Fruit fly (Drosophila melanogaster): ENCODE measurements around the gene neo.

Gene neo

DNA sequence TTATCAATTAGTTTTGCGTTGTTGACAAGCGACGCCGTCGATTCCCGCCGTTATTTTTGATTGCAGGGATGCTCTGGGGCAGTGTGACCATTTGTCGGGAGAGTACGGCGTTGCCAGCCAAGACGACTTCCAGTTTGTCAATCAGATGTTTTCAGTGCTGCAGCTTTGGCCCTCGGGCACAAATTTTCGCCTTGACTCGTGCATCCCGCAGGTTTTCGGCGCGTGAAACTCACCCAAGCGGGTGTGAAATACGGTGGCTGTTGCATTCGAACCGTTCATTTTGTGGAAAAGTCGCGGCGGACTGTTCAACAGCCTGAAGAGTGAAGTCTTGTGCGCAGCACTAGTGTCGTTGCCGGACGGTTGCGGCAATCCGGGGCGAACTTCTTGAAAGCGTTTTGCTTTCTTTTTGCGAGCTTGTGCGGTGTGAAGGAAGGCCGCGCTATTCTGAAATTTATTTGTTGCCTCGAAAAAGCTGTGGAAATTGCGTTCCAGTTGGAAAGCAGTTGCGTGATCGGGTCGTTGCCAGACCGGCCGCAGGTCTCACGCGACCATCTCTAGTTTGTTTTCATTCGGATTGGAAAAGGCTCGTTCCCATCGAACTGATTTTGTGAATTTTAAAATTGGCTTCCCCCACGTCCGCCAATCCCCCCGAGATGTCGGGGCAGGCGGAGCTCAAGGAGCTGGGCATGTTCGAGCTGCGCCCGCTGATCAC lies 12.1 kb upstream of the neo start, which contains the start of the genes ca and ncd (continued):
- TF ChIP-seq E2f1 (GFP tag; IDR thresholded peaks at IDR 0.05) (peak; percentile 8; the same call in 1 of the 2 replicates), CG33213 (GFP tag; optimal IDR thresholded peaks at IDR 0.05) (no peak), CG12391 (tag; optimal IDR thresholded peaks at IDR 0.05) (no peak), fd64A (GFP tag; optimal IDR thresholded peaks at IDR 0.05) (no peak), CG12659 (GFP tag; optimal IDR thresholded peaks at IDR 0.05) (peak; percentile 21), gfzf (GFP tag; optimal IDR thresholded peaks at IDR 0.05) (peak; percentile 59), inv (GFP tag; IDR thresholded peaks at IDR 0.05; ENCODE audit: partially characterized antibody) (peak; percentile 70), CG18764 (GFP tag; optimal IDR thresholded peaks at IDR 0.05) (no peak), salm (tag; optimal IDR thresholded peaks at IDR 0.05) (no peak), CG17912 (GFP tag; optimal IDR thresholded peaks at IDR 0.05) (no peak), Elba2 (GFP tag; optimal IDR thresholded peaks at IDR 0.05) (peak; percentile 82), CG9215 (GFP tag; IDR thresholded peaks at IDR 0.05) (peak; percentile 80), amos (GFP tag; IDR thresholded peaks at IDR 0.05; ENCODE audit: partially characterized antibody) (peak; percentile 80)

DNA sequence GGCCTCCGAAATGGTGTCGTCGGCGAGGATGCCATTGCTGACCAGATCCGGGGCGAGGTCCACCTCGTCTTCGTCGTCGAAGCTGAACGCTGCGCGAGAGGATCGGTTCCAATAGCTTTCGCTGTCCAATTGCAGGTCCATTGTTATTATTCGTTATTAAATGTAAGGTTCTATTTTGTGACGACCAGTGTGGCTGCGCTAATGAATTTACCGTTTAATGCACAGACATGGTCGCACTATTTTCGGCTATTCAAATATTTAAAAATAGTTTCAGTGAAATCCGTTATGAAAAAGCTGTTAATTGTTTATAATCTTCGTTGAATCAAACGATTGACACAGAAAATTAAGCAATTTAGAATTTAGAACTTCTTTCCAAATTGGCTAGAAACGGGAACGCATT lies 2.7 kb upstream of the neo start, which contains the start of gene Vps16B:
Gene Vps16B, minus strand, starts transcription at position 186 of the 400 bp plus-strand sequence.
- TF ChIP-seq oc (tag; optimal IDR thresholded peaks at IDR 0.05) (no peak), crol (GFP tag; IDR thresholded peaks at IDR 0.05) (no peak), YL-1 (GFP tag; optimal IDR thresholded peaks at IDR 0.05) (no peak), Jarid2 (GFP tag; optimal IDR thresholded peaks at IDR 0.05) (no peak), gcm (GFP tag; optimal IDR thresholded peaks at IDR 0.05) (no peak), Sry-β (GFP tag; optimal IDR thresholded peaks at IDR 0.05) (no peak), MESR4 (GFP tag; optimal IDR thresholded peaks at IDR 0.05) (peak; percentile 48), CG11093 (GFP tag; IDR thresholded peaks at IDR 0.05) (no peak), CG9797 (GFP tag; optimal IDR thresholded peaks at IDR 0.05) (peak; percentile 58), salm (tag; optimal IDR thresholded peaks at IDR 0.05) (no peak), trh (GFP tag; optimal IDR thresholded peaks at IDR 0.05) (no peak), CG9727 (GFP tag; optimal IDR thresholded peaks at IDR 0.05) (no peak), gsb-n (tag; optimal IDR thresholded peaks at IDR 0.05) (no peak), CG10209 (GFP tag; optimal IDR thresholded peaks at IDR 0.05) (no peak), bcd (GFP tag; optimal IDR thresholded peaks at IDR 0.05) (no peak), nerfin-2 (GFP tag; IDR thresholded peaks at IDR 0.05; ENCODE audit: partially characterized antibody) (no peak), CG2875 (GFP tag; optimal IDR thresholded peaks at IDR 0.05) (no peak), gfzf (GFP tag; optimal IDR thresholded peaks at IDR 0.05) (peak; percentile 77), cas (GFP tag; IDR thresholded peaks at IDR 0.05) (no peak), Opbp (GFP tag; IDR thresholded peaks at IDR 0.05; ENCODE audit: partially characterized antibody) (peak; percentile 39; the same call in 1 of the 3 replicates), trem (tag; optimal IDR thresholded peaks at IDR 0.05) (peak; percentile 40), eyg (GFP tag; optimal IDR thresholded peaks at IDR 0.05) (no peak), Scr (GFP tag; IDR thresholded peaks at IDR 0.05; ENCODE audit: partially characterized antibody) (no peak; the same call in 1 of the 2 replicates), hbn (GFP tag; IDR thresholded peaks at IDR 0.05; ENCODE audit: partially characterized antibody) (no peak), H15 (GFP tag; IDR thresholded peaks at IDR 0.05) (no peak), crp (GFP tag; optimal IDR thresholded peaks at IDR 0.05) (no peak), HLH3B (GFP tag; IDR thresholded peaks at IDR 0.05) (no peak), phol (tag; optimal IDR thresholded peaks at IDR 0.05) (no peak), Eip74EF (GFP tag; optimal IDR thresholded peaks at IDR 0.05) (no peak), D (optimal IDR thresholded peaks at IDR 0.05) (no peak), D (GFP tag; optimal IDR thresholded peaks at IDR 0.05) (no peak), CG1603 (tag; optimal IDR thresholded peaks at IDR 0.05) (no peak), CG16863 (GFP tag; optimal IDR thresholded peaks at IDR 0.05) (no peak), Ets97D (GFP tag; optimal IDR thresholded peaks at IDR 0.05) (peak; percentile 36), CG6254 (GFP tag; optimal IDR thresholded peaks at IDR 0.05) (no peak), CG18764 (GFP tag; optimal IDR thresholded peaks at IDR 0.05) (no peak), tup (GFP tag; optimal IDR thresholded peaks at IDR 0.05) (no peak)

Data from whole organism, embryonic.